Worm (Caenorhabditis elegans) whole organism, L2 larva: ENCODE data around the gene phf-32.

Experiments used
- aly-2 ChIP-seq: fragments of 150-350 bp; optimal IDR thresholded peaks from 2 replicates; lab custom pipeline; 2014; ENCODE audit warnings: missing biosample characterization, missing genetic modification characterization
- egl-27 ChIP-seq: sonication (generic microtip); optimal IDR thresholded peaks from 3 replicates; lab custom pipeline; 2017; ENCODE audit warnings: missing biosample characterization, missing genetic modification reagents, missing genetic modification characterization
- elt-3 ChIP-seq: sonication (generic microtip); optimal IDR thresholded peaks from 2 replicates; lab custom pipeline; 2017; ENCODE audit warnings: missing biosample characterization, missing genetic modification characterization
- lsy-2 ChIP-seq, 2 experiments: fragments of 150-350 bp in 1 of 2; sonication (generic microtip) in 1 of 2; optimal IDR thresholded peaks; 2 replicates each; lab custom pipeline; 2014 to 2017; ENCODE audit warnings: missing biosample characterization in 2 of 2, missing genetic modification characterization in 2 of 2
- nhr-237 ChIP-seq: fragments of 150-350 bp; optimal IDR thresholded peaks from 2 replicates; lab custom pipeline; 2014; ENCODE audit warnings: missing biosample characterization, missing genetic modification characterization
- nhr-25 ChIP-seq: fragments of 150-350 bp; sonication (generic microtip); optimal IDR thresholded peaks from 3 replicates; lab custom pipeline; 2014; ENCODE audit warnings: missing biosample characterization, missing genetic modification characterization
- ztf-11 ChIP-seq: sonication (generic microtip); optimal IDR thresholded peaks from 2 replicates; lab custom pipeline; 2017; ENCODE audit warnings: missing biosample characterization, missing genetic modification characterization

- TF ChIP-seq lsy-2 (tag; optimal IDR thresholded peaks at IDR 0.05; lab: Kevin White, UChicago) (no peak), aly-2 (tag; lab: Kevin White, UChicago) (no peak), nhr-237 (no peak), ztf-11 (tag; lab: Kevin White, UChicago) (no peak), nhr-25 (tag; lab: Kevin White, UChicago) (no peak), elt-3 (tag; lab: Kevin White, UChicago) (no peak), egl-27 (tag; lab: Kevin White, UChicago) (no peak)
Measured at ce11 chrX:12294263-12294662, 12.4 kb upstream of the phf-32 start, which contains the start of gene W06D11.1.
